Worm (Caenorhabditis elegans): ENCODE results near the gene twnk-1.

Gene twnk-1

DNA sequence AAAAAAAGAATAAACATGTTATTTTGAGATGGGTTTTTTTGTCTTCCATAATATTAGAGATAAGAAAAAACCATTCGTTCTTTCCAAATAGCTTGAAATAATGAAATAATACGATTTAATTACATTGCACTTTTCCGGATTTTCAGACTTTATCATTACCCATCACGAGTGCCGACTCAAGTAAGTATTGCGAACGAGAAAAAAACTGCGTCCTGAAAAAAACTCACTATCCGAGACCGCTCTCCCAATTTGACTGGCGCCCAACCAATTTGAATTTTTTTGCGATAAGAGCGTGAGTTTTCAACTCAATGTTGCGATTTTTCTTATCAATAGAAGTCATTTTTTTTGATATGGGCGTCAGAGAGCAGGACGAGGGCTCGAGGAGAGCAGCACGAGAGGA, 22.0 kb downstream of the twnk-1 start:
- TF ChIP-seq nhr-12 (tag; optimal IDR thresholded peaks at IDR 0.05) (no peak), nhr-129 (tag; optimal IDR thresholded peaks at IDR 0.05) (no peak), mab-5 (tag; optimal IDR thresholded peaks at IDR 0.05) (no peak), dmd-4 (tag; optimal IDR thresholded peaks at IDR 0.05) (no peak), elt-1 (tag; optimal IDR thresholded peaks at IDR 0.05) (no peak), nhr-11 (tag; optimal IDR thresholded peaks at IDR 0.05) (no peak), Y55F3AM.14 (GFP tag; optimal IDR thresholded peaks at IDR 0.05) (no peak), egl-27 (tag; optimal IDR thresholded peaks at IDR 0.05) (no peak), lin-11 (tag; optimal IDR thresholded peaks at IDR 0.05) (no peak), sma-9 (GFP tag; optimal IDR thresholded peaks at IDR 0.05) (no peak), sma-9 (tag; optimal IDR thresholded peaks at IDR 0.05) (no peak), F13H6.1 (tag; optimal IDR thresholded peaks at IDR 0.05) (peak; percentile 37), ztf-11 (tag; optimal IDR thresholded peaks at IDR 0.05) (no peak), nhr-25 (tag; optimal IDR thresholded peaks at IDR 0.05) (no peak), unc-55 (GFP tag; optimal IDR thresholded peaks at IDR 0.05) (no peak), nhr-6 (tag; optimal IDR thresholded peaks at IDR 0.05) (no peak), peb-1 (tag; optimal IDR thresholded peaks at IDR 0.05) (no peak), nhr-237 (tag; optimal IDR thresholded peaks at IDR 0.05) (no peak), crh-2 (tag; optimal IDR thresholded peaks at IDR 0.05) (peak; percentile 23), gmeb-1 (tag; optimal IDR thresholded peaks at IDR 0.05) (peak; percentile 2), zag-1 (tag; optimal IDR thresholded peaks at IDR 0.05) (no peak), ceh-16 (tag; optimal IDR thresholded peaks at IDR 0.05) (no peak), C34F6.9 (tag; optimal IDR thresholded peaks at IDR 0.05) (no peak), alr-1 (tag; optimal IDR thresholded peaks at IDR 0.05) (no peak), ama-1 (optimal IDR thresholded peaks at IDR 0.05) (no peak), sma-3 (GFP tag; optimal IDR thresholded peaks at IDR 0.05) (no peak), lsy-2 (tag; optimal IDR thresholded peaks at IDR 0.05) (no peak), fos-1 (tag; optimal IDR thresholded peaks at IDR 0.05) (peak; percentile 54), lin-13 (GFP tag; optimal IDR thresholded peaks at IDR 0.05) (no peak), sem-4 (tag; optimal IDR thresholded peaks at IDR 0.05) (no peak), mbf-1 (tag; optimal IDR thresholded peaks at IDR 0.05) (no peak), unc-39 (tag; optimal IDR thresholded peaks at IDR 0.05) (no peak), blmp-1 (tag; optimal IDR thresholded peaks at IDR 0.05; ENCODE audit: insufficient read depth) (no peak), nhr-23 (tag; optimal IDR thresholded peaks at IDR 0.05) (no peak)

DNA sequence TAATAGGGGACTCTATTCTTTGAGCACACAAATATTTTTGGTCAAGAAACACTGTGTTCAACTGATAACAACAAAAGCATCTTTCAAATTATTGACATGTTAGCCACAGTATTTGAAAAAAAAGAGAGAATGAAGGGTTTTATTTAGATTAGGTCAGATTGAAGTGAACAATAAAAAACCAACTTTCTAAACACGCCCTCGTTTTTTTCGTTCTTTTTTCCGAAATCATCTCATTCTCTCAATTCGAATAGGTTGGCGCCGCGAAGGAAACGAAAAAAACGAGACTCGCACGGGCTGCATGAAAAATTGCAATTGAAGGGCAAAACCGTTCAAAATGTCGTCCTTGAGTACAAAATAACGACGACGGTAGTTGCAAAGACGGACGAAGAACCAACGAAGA, 23.3 kb downstream of the twnk-1 start:
- no peak for TF ChIP-seq fos-1 (tag; optimal IDR thresholded peaks at IDR 0.05)
- TF ChIP-seq blmp-1 (tag; optimal IDR thresholded peaks at IDR 0.05; ENCODE audit: insufficient read depth), result peak; percentile 24
- peak; percentile 17 for TF ChIP-seq nhr-25 (tag; optimal IDR thresholded peaks at IDR 0.05)

DNA sequence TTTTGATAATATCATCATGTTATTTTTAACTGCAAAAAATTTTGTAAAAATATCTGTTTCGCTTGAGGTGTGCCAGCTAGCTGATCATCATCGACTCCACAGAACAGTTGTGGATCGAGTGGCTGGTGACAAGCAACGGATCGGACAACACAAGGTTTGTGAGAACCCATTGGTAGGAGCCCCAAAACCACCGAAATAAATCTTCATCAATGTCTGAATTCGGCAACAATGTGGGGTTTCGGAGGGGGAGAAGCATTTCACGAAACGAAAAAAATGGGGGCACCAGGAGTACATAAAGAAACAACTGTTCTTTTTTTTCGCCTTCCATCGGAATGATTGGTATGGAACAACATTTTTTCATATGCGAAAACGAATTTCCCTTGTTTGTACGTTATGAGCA, 24.3 kb downstream of the twnk-1 start:
- peak; percentile 46 for TF ChIP-seq sem-4 (tag; optimal IDR thresholded peaks at IDR 0.05)
- TF ChIP-seq aly-2 (tag; optimal IDR thresholded peaks at IDR 0.05), result no peak
- TF ChIP-seq sma-3 (GFP tag; optimal IDR thresholded peaks at IDR 0.05), result no peak
- no peak for TF ChIP-seq ama-1 (optimal IDR thresholded peaks at IDR 0.05)
- no peak for TF ChIP-seq nhr-77 (tag; optimal IDR thresholded peaks at IDR 0.05)
- no peak for TF ChIP-seq lin-11 (tag; optimal IDR thresholded peaks at IDR 0.05)
- TF ChIP-seq nhr-129 (tag; optimal IDR thresholded peaks at IDR 0.05), result no peak
- no peak for TF ChIP-seq ztf-4 (tag; optimal IDR thresholded peaks at IDR 0.05)
- TF ChIP-seq lsy-2 (tag; optimal IDR thresholded peaks at IDR 0.05), result peak in 1 of 2 experiments; percentile 7
- TF ChIP-seq sma-9 (GFP tag; optimal IDR thresholded peaks at IDR 0.05), result peak; percentile 0
- TF ChIP-seq sma-9 (tag; optimal IDR thresholded peaks at IDR 0.05), result no peak
- peak; percentile 87 for TF ChIP-seq mab-5 (tag; optimal IDR thresholded peaks at IDR 0.05)
- TF ChIP-seq nhr-237 (tag; optimal IDR thresholded peaks at IDR 0.05), result no peak
- TF ChIP-seq F13H6.1 (tag; optimal IDR thresholded peaks at IDR 0.05), result peak; percentile 75

DNA sequence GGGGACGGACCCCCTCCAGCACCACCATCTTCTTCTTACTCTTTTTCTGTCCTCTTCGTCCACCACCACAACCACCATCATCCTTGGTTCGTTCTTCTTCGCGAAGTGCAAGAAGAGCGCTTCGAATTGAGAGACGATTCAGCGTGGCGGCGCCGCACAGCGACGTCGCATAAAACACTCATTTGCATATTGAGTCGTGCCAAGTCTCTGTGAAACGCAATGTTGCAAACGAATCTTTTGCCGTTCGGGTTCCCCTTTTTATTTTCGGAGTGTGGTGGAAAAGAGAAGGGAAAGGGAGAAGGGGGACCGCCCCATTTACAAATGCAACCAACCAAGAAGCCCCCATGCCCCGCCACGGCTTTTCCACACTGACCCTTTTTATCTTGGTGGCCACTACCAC, 25.3 kb downstream of the twnk-1 start:
- TF ChIP-seq nhr-23 (tag; optimal IDR thresholded peaks at IDR 0.05) (no peak), zag-1 (tag; optimal IDR thresholded peaks at IDR 0.05) (peak; percentile 56), unc-55 (GFP tag; optimal IDR thresholded peaks at IDR 0.05) (peak; percentile 69), crh-2 (tag; optimal IDR thresholded peaks at IDR 0.05) (peak; percentile 17), unc-62 (GFP tag; optimal IDR thresholded peaks at IDR 0.05) (no peak), mab-5 (tag; optimal IDR thresholded peaks at IDR 0.05) (peak; percentile 64), sem-4 (tag; optimal IDR thresholded peaks at IDR 0.05) (peak; percentile 43), lin-39 (tag; optimal IDR thresholded peaks at IDR 0.05) (peak; percentile 49), C34F6.9 (tag; optimal IDR thresholded peaks at IDR 0.05) (peak; percentile 23), Y55F3AM.14 (GFP tag; optimal IDR thresholded peaks at IDR 0.05) (peak; percentile 32), lsy-2 (tag; optimal IDR thresholded peaks at IDR 0.05) (peak in 1 of 2 experiments; percentile 3), F13H6.1 (tag; optimal IDR thresholded peaks at IDR 0.05) (peak; percentile 73), snpc-4 (tag; optimal IDR thresholded peaks at IDR 0.05) (no peak)

Measured in whole organism, L2 larva.